ENCODE assay signal across 1 fruit fly cellular context in the genomic region with DNA sequence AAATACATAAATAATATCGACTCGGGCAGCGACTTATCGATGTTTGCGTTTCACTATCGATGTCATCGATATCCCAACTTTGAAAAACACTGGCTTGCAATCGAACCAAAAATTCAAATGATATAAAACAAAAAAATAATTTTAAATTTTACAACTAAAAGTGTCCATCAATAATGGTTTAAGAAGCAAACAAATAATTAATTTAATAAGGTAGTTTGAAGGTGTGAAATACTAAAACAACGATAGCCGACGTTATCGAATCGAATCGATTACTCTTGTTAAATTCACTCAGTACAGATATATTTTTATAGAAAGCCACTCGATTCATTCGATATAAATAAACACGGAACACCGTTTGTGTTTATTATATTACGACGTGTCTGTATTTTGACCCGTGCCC.
TF ChIP-seq lines count a peak whose summit lies in the region.

SMC3 (minus strand) TSS at position 22 of the 400 bp plus-strand sequence.
Ubc7 (plus strand) TSS at position 260 of the 400 bp plus-strand sequence.

TF ChIP-seq in whole organism, embryonic, 481 proteins besides CTCF, POLR2A, EP300 and RAD21 (continued from another document and continues in another):
- TF ChIP-seq pan (optimal IDR thresholded peaks at IDR 0.05; lab: Kevin White, UChicago) (no peak), pan (GFP tag; optimal IDR thresholded peaks at IDR 0.05 in 1 of 2, IDR thresholded peaks at IDR 0.05 in 1 of 2) (no peak), Ets65A (GFP tag; lab: Kevin White, UChicago) (no peak), bigmax (GFP tag; optimal IDR thresholded peaks at IDR 0.05; lab: Kevin White, UChicago) (no peak), zfh1 (GFP tag; IDR thresholded peaks at IDR 0.05; lab: Robert Waterston, UW) (no peak), abd-A (tag; optimal IDR thresholded peaks at IDR 0.05; lab: Kevin White, UChicago) (no peak), Meics (GFP tag; optimal IDR thresholded peaks at IDR 0.05; lab: Kevin White, UChicago) (no peak), MESR4 (GFP tag; optimal IDR thresholded peaks at IDR 0.05; lab: Kevin White, UChicago) (no peak), CG4282 (GFP tag; optimal IDR thresholded peaks at IDR 0.05; lab: Kevin White, UChicago) (no peak), en (GFP tag; optimal IDR thresholded peaks at IDR 0.05; lab: Kevin White, UChicago) (no peak), CG30020 (tag; optimal IDR thresholded peaks at IDR 0.05; lab: Kevin White, UChicago) (peak; percentile 49), al (GFP tag; IDR thresholded peaks at IDR 0.05; lab: Robert Waterston, UW) (no peak), gcm (GFP tag; optimal IDR thresholded peaks at IDR 0.05; lab: Kevin White, UChicago) (no peak), CG1832 (GFP tag; optimal IDR thresholded peaks at IDR 0.05; lab: Kevin White, UChicago) (no peak), Tbp (GFP tag; optimal IDR thresholded peaks at IDR 0.05; lab: Kevin White, UChicago) (no peak), CG6272 (GFP tag; IDR thresholded peaks at IDR 0.05; lab: Robert Waterston, UW) (no peak), CG15479 (GFP tag; optimal IDR thresholded peaks at IDR 0.05; lab: Kevin White, UChicago) (no peak), CG7839 (tag; optimal IDR thresholded peaks at IDR 0.05; lab: Kevin White, UChicago) (no peak), CG11695 (GFP tag; IDR thresholded peaks at IDR 0.05; lab: Robert Waterston, UW) (no peak), slp2 (GFP tag; optimal IDR thresholded peaks at IDR 0.05; lab: Kevin White, UChicago) (no peak), CG6175 (GFP tag; IDR thresholded peaks at IDR 0.05; lab: Robert Waterston, UW) (no peak), CG17568 (GFP tag; optimal IDR thresholded peaks at IDR 0.05; lab: Kevin White, UChicago) (no peak), wdn (GFP tag; IDR thresholded peaks at IDR 0.05; lab: Robert Waterston, UW) (no peak), Taf1 (GFP tag; IDR thresholded peaks at IDR 0.05; lab: Robert Waterston, UW) (no peak), gce (GFP tag; IDR thresholded peaks at IDR 0.05; lab: Robert Waterston, UW) (no peak), GATAe (GFP tag; conservative IDR thresholded peaks at IDR 0.05; lab: Robert Waterston, UW) (no peak), Atf6 (GFP tag; IDR thresholded peaks at IDR 0.05; lab: Robert Waterston, UW) (no peak), H2.0 (GFP tag; IDR thresholded peaks at IDR 0.05; lab: Robert Waterston, UW) (no peak), Rx (GFP tag; IDR thresholded peaks at IDR 0.05; lab: Robert Waterston, UW) (no peak), CG10366 (GFP tag; IDR thresholded peaks at IDR 0.05; lab: Robert Waterston, UW) (no peak), row (GFP tag; IDR thresholded peaks at IDR 0.05; lab: Robert Waterston, UW) (0 out of 3 replicates have a peak, but pooled peaks have one; percentile 17), kni (GFP tag; optimal IDR thresholded peaks at IDR 0.05; lab: Kevin White, UChicago) (no peak), klu (GFP tag; IDR thresholded peaks at IDR 0.05; lab: Robert Waterston, UW) (no peak), ro (GFP tag; IDR thresholded peaks at IDR 0.05; lab: Robert Waterston, UW) (no peak), HLH54F (GFP tag; optimal IDR thresholded peaks at IDR 0.05; lab: Kevin White, UChicago) (no peak), CG1602 (GFP tag; optimal IDR thresholded peaks at IDR 0.05; lab: Kevin White, UChicago) (no peak), Ets97D (GFP tag; optimal IDR thresholded peaks at IDR 0.05; lab: Kevin White, UChicago) (peak; percentile 18), sd (tag; optimal IDR thresholded peaks at IDR 0.05; lab: Kevin White, UChicago) (no peak), grau (tag; optimal IDR thresholded peaks at IDR 0.05; lab: Kevin White, UChicago) (no peak), CG8359 (GFP tag; optimal IDR thresholded peaks at IDR 0.05; lab: Kevin White, UChicago; ENCODE audit: borderline replicate concordance) (no peak), shn (GFP tag; optimal IDR thresholded peaks at IDR 0.05; lab: Kevin White, UChicago) (no peak), NfI (GFP tag; optimal IDR thresholded peaks at IDR 0.05; lab: Kevin White, UChicago) (no peak), sens-2 (GFP tag; IDR thresholded peaks at IDR 0.05; lab: Robert Waterston, UW) (no peak), CG12299 (tag; optimal IDR thresholded peaks at IDR 0.05; lab: Kevin White, UChicago) (no peak), E2f1 (GFP tag; IDR thresholded peaks at IDR 0.05; lab: Robert Waterston, UW) (no peak), CG12942 (GFP tag; optimal IDR thresholded peaks at IDR 0.05; lab: Kevin White, UChicago) (no peak), CG9215 (GFP tag; IDR thresholded peaks at IDR 0.05; lab: Robert Waterston, UW) (no peak), Oli (tag; optimal IDR thresholded peaks at IDR 0.05; lab: Kevin White, UChicago) (no peak), CG4617 (GFP tag; optimal IDR thresholded peaks at IDR 0.05; lab: Kevin White, UChicago; ENCODE audit: borderline replicate concordance) (peak; percentile 23), Aef1 (GFP tag; IDR thresholded peaks at IDR 0.05; lab: Robert Waterston, UW) (no peak), CG15601 (tag; optimal IDR thresholded peaks at IDR 0.05; lab: Kevin White, UChicago) (no peak), repo (GFP tag; optimal IDR thresholded peaks at IDR 0.05; lab: Kevin White, UChicago) (no peak), CG33557 (GFP tag; optimal IDR thresholded peaks at IDR 0.05; lab: Kevin White, UChicago) (no peak), CG1024 (GFP tag; IDR thresholded peaks at IDR 0.05; lab: Robert Waterston, UW) (no peak), CG2202 (tag; optimal IDR thresholded peaks at IDR 0.05; lab: Kevin White, UChicago) (no peak), CG7271 (tag; optimal IDR thresholded peaks at IDR 0.05; lab: Kevin White, UChicago) (no peak), CG15269 (tag; optimal IDR thresholded peaks at IDR 0.05; lab: Kevin White, UChicago) (no peak), Sry-β (GFP tag; optimal IDR thresholded peaks at IDR 0.05; lab: Kevin White, UChicago) (no peak), CG15073 (GFP tag; optimal IDR thresholded peaks at IDR 0.05; lab: Kevin White, UChicago) (no peak), jing (GFP tag; optimal IDR thresholded peaks at IDR 0.05; lab: Kevin White, UChicago) (no peak), CG7987 (GFP tag; optimal IDR thresholded peaks at IDR 0.05; lab: Kevin White, UChicago) (no peak), CkIIα-i1 (GFP tag; IDR thresholded peaks at IDR 0.05; lab: Robert Waterston, UW) (no peak), Dbx (GFP tag; IDR thresholded peaks at IDR 0.05; lab: Robert Waterston, UW) (no peak), kay (GFP tag; optimal IDR thresholded peaks at IDR 0.05; lab: Kevin White, UChicago) (no peak), Side (GFP tag; optimal IDR thresholded peaks at IDR 0.05; lab: Kevin White, UChicago) (no peak), vfl (GFP tag; optimal IDR thresholded peaks at IDR 0.05; lab: Kevin White, UChicago) (no peak), Fer1 (GFP tag; optimal IDR thresholded peaks at IDR 0.05; lab: Kevin White, UChicago) (no peak), CG4360 (GFP tag; IDR thresholded peaks at IDR 0.05; lab: Robert Waterston, UW) (peak; percentile 70), zen2 (GFP tag; IDR thresholded peaks at IDR 0.05; lab: Robert Waterston, UW; ENCODE audit: partially characterized antibody) (peak; percentile 89), da (GFP tag; optimal IDR thresholded peaks at IDR 0.05; lab: Kevin White, UChicago) (no peak), nerfin-2 (GFP tag; IDR thresholded peaks at IDR 0.05; lab: Robert Waterston, UW; ENCODE audit: partially characterized antibody) (peak; percentile 97), gro (GFP tag; optimal IDR thresholded peaks at IDR 0.05; lab: Kevin White, UChicago) (no peak), CG14441 (GFP tag; IDR thresholded peaks at IDR 0.05; lab: Robert Waterston, UW) (no peak), crp (GFP tag; optimal IDR thresholded peaks at IDR 0.05; lab: Kevin White, UChicago) (no peak), crc (GFP tag; optimal IDR thresholded peaks at IDR 0.05; lab: Kevin White, UChicago) (no peak), Vsx1 (GFP tag; optimal IDR thresholded peaks at IDR 0.05; lab: Kevin White, UChicago) (no peak), Chrac-16 (GFP tag; optimal IDR thresholded peaks at IDR 0.05; lab: Kevin White, UChicago) (no peak), nom (GFP tag; optimal IDR thresholded peaks at IDR 0.05; lab: Kevin White, UChicago) (no peak), Fer3 (tag; optimal IDR thresholded peaks at IDR 0.05; lab: Kevin White, UChicago) (no peak), onecut (GFP tag; IDR thresholded peaks at IDR 0.05; lab: Robert Waterston, UW) (no peak), ham (GFP tag; IDR thresholded peaks at IDR 0.05; lab: Robert Waterston, UW) (no peak), unc-4 (GFP tag; IDR thresholded peaks at IDR 0.05; lab: Robert Waterston, UW; ENCODE audit: partially characterized antibody) (peak; percentile 89), wor (GFP tag; IDR thresholded peaks at IDR 0.05; lab: Robert Waterston, UW) (no peak), stwl (tag; optimal IDR thresholded peaks at IDR 0.05; lab: Kevin White, UChicago) (peak; percentile 78), B-H1 (GFP tag; IDR thresholded peaks at IDR 0.05; lab: Robert Waterston, UW) (no peak), Med (GFP tag; lab: Kevin White, UChicago) (peak; percentile 70), Ptx1 (GFP tag; IDR thresholded peaks at IDR 0.05; lab: Robert Waterston, UW) (no peak), run (tag; optimal IDR thresholded peaks at IDR 0.05; lab: Kevin White, UChicago) (no peak), mld (GFP tag; IDR thresholded peaks at IDR 0.05; lab: Robert Waterston, UW; ENCODE audit: partially characterized antibody) (peak; percentile 88; the same call in 2 of the 3 replicates), CG10654 (GFP tag; optimal IDR thresholded peaks at IDR 0.05; lab: Kevin White, UChicago) (no peak), Ada2b (GFP tag; IDR thresholded peaks at IDR 0.05; lab: Robert Waterston, UW) (no peak), gt (GFP tag; IDR thresholded peaks at IDR 0.05; lab: Robert Waterston, UW) (no peak), CG18262 (tag; optimal IDR thresholded peaks at IDR 0.05; lab: Kevin White, UChicago) (peak; percentile 24), hbn (GFP tag; IDR thresholded peaks at IDR 0.05; lab: Robert Waterston, UW; ENCODE audit: partially characterized antibody) (peak; percentile 88), CG2678 (tag; optimal IDR thresholded peaks at IDR 0.05; lab: Kevin White, UChicago) (no peak), CG5953 (GFP tag; IDR thresholded peaks at IDR 0.05; lab: Robert Waterston, UW) (no peak), CG8281 (tag; optimal IDR thresholded peaks at IDR 0.05; lab: Kevin White, UChicago) (no peak), sob (GFP tag; IDR thresholded peaks at IDR 0.05; lab: Robert Waterston, UW) (no peak), CG5245 (GFP tag; optimal IDR thresholded peaks at IDR 0.05; lab: Kevin White, UChicago) (no peak), lab (GFP tag; optimal IDR thresholded peaks at IDR 0.05; lab: Kevin White, UChicago) (no peak), HLHmδ (GFP tag; optimal IDR thresholded peaks at IDR 0.05; lab: Kevin White, UChicago) (no peak), ase (GFP tag; IDR thresholded peaks at IDR 0.05; lab: Robert Waterston, UW) (no peak), peb (GFP tag; IDR thresholded peaks at IDR 0.05; lab: Robert Waterston, UW) (no peak), CG2120 (GFP tag; optimal IDR thresholded peaks at IDR 0.05; lab: Kevin White, UChicago) (no peak), ftz-f1 (GFP tag; optimal IDR thresholded peaks at IDR 0.05; lab: Kevin White, UChicago) (no peak), tx (GFP tag; optimal IDR thresholded peaks at IDR 0.05; lab: Kevin White, UChicago) (no peak), Lpt (GFP tag; optimal IDR thresholded peaks at IDR 0.05; lab: Kevin White, UChicago) (no peak), CG9609 (GFP tag; optimal IDR thresholded peaks at IDR 0.05; lab: Kevin White, UChicago) (no peak), fd64A (GFP tag; optimal IDR thresholded peaks at IDR 0.05; lab: Kevin White, UChicago) (no peak), Xbp1 (GFP tag; optimal IDR thresholded peaks at IDR 0.05; lab: Kevin White, UChicago) (no peak), D (optimal IDR thresholded peaks at IDR 0.05; lab: Kevin White, UChicago) (no peak), D (GFP tag; optimal IDR thresholded peaks at IDR 0.05; lab: Kevin White, UChicago) (no peak), ttk (GFP tag; IDR thresholded peaks at IDR 0.05; lab: Robert Waterston, UW) (no peak), insv (GFP tag; optimal IDR thresholded peaks at IDR 0.05; lab: Kevin White, UChicago) (no peak), toy (GFP tag; IDR thresholded peaks at IDR 0.05; lab: Robert Waterston, UW) (no peak), yki (optimal IDR thresholded peaks at IDR 0.05; lab: Kevin White, UChicago) (no peak), Poxn (GFP tag; IDR thresholded peaks at IDR 0.05; lab: Robert Waterston, UW) (no peak), CG10462 (GFP tag; optimal IDR thresholded peaks at IDR 0.05; lab: Kevin White, UChicago) (no peak), CG17829 (tag; optimal IDR thresholded peaks at IDR 0.05; lab: Kevin White, UChicago) (no peak), CG13424 (tag; optimal IDR thresholded peaks at IDR 0.05; lab: Kevin White, UChicago) (no peak), CG13775 (GFP tag; optimal IDR thresholded peaks at IDR 0.05; lab: Kevin White, UChicago) (no peak), hkb (optimal IDR thresholded peaks at IDR 0.05; lab: Kevin White, UChicago) (no peak), hkb (GFP tag; IDR thresholded peaks at IDR 0.05; lab: Robert Waterston, UW) (no peak), Hmr (GFP tag; optimal IDR thresholded peaks at IDR 0.05; lab: Kevin White, UChicago) (no peak), CG6683 (GFP tag; optimal IDR thresholded peaks at IDR 0.05; lab: Kevin White, UChicago) (no peak), dysf (GFP tag; IDR thresholded peaks at IDR 0.05; lab: Robert Waterston, UW) (no peak), CG6654 (GFP tag; optimal IDR thresholded peaks at IDR 0.05; lab: Kevin White, UChicago) (no peak), CG7556 (GFP tag; optimal IDR thresholded peaks at IDR 0.05; lab: Kevin White, UChicago) (no peak), Stat92E (GFP tag; optimal IDR thresholded peaks at IDR 0.05; lab: Kevin White, UChicago) (no peak), CrebB (tag; optimal IDR thresholded peaks at IDR 0.05; lab: Kevin White, UChicago) (no peak), CG31365 (tag; optimal IDR thresholded peaks at IDR 0.05; lab: Kevin White, UChicago) (no peak), CG33213 (GFP tag; optimal IDR thresholded peaks at IDR 0.05; lab: Kevin White, UChicago) (no peak), CG10979 (tag; optimal IDR thresholded peaks at IDR 0.05; lab: Kevin White, UChicago) (no peak), kah (GFP tag; optimal IDR thresholded peaks at IDR 0.05; lab: Kevin White, UChicago) (no peak), disco-r (GFP tag; optimal IDR thresholded peaks at IDR 0.05; lab: Kevin White, UChicago) (no peak), CG7786 (GFP tag; optimal IDR thresholded peaks at IDR 0.05; lab: Kevin White, UChicago) (no peak)
